Fruit fly (Drosophila melanogaster): ENCODE results near the gene Prps.

DNA sequence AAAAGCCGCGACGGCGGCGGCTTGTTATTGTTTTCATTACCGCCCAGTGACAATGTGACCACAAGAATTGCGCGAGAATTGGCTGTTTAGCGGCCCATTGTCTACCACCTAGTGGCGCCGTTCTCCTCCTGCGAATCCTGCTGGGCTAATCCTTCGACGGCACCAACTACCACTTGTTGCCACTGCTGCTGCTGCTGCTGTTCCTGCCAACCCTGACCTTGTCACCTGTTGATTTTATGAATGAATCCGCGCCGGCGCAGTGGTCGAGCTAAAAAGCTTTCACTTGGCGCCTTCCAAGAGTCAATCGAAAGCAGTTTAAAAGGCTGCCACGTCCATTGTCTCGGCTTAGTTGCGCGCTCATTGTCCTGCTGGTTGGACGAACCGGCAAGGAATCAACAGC, 52.7 kb downstream of the Prps start, which contains the start of gene CNMaR:
- TF ChIP-seq D (optimal IDR thresholded peaks at IDR 0.05) (no peak), D (GFP tag; optimal IDR thresholded peaks at IDR 0.05) (no peak), unpg (GFP tag; optimal IDR thresholded peaks at IDR 0.05) (no peak)

All from whole organism, embryonic.